Fruit fly (Drosophila melanogaster) whole organism, embryonic: ENCODE results near the gene Cpr23B.

Experiments
- Hand ChIP-seq: fragments of 200-800 bp; sonication (Bioruptor generic); optimal IDR thresholded peaks from 2 replicates; lab custom pipeline; 2017; ENCODE audit warnings: mild to moderate bottlenecking, missing biosample characterization, missing genetic modification reagents, missing genetic modification characterization
- phol ChIP-seq: fragments of 200-800 bp; sonication (Bioruptor generic); optimal IDR thresholded peaks from 3 replicates; lab custom pipeline; 2018; ENCODE audit warnings: missing biosample characterization, mild to moderate bottlenecking, missing genetic modification characterization, moderate library complexity
- slou ChIP-seq: fragments of 200-800 bp; sonication (Bioruptor generic); optimal IDR thresholded peaks from 3 replicates; lab custom pipeline; 2016; ENCODE audit warnings: missing biosample characterization, missing genetic modification characterization
- tgo ChIP-seq: fragments of 200-800 bp; sonication (Bioruptor generic); IDR thresholded peaks from 3 replicates; pipeline ENCODE4 v1.3.6; 2022; ENCODE audit warnings: missing biosample characterization, missing genetic modification characterization
- usp ChIP-seq: fragments of >200 bp; optimal IDR thresholded peaks from 2 replicates; lab custom pipeline; 2017; ENCODE audit warnings: missing biosample characterization, missing genetic modification characterization
- zen ChIP-seq: fragments of 200-800 bp; sonication (Bioruptor generic); optimal IDR thresholded peaks from 3 replicates; lab custom pipeline; 2018; ENCODE audit warnings: missing biosample characterization, mild to moderate bottlenecking, missing genetic modification characterization, moderate library complexity

DNA sequence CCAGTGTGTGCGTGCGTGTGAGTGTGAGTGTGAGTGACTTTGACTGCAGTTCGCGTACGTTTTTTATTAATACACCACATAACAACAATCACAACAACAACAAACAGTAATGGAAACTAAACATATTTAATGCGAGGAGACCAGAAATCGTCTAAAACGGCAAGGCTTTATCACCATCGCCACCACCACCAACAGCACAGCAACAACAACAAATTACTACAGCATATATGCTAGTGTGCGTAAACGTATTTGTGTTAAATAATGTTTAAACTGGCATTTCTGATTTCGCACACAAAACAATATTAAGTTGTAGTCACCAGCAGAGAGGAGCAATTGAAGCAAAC lies 48.0 kb downstream of the Cpr23B start:
- no peak for TF ChIP-seq tgo (GFP tag; lab: Robert Waterston, UW)
- no peak for TF ChIP-seq zen (tag; lab: Kevin White, UChicago)
- no peak for TF ChIP-seq slou (GFP tag; lab: Kevin White, UChicago)
- no peak for TF ChIP-seq Hand (GFP tag; lab: Kevin White, UChicago)
- TF ChIP-seq phol (tag; lab: Kevin White, UChicago): no peak
- no peak for TF ChIP-seq usp (GFP tag; lab: Kevin White, UChicago)
